Fruit fly (Drosophila melanogaster) whole organism, embryonic: ENCODE results near the gene Irbp18.
A peak's percentile ranks its signal among the peaks of the same experiment; 100 is the strongest.

Experiments used
- Awh ChIP-seq: fragments of 200-800 bp; sonication (Bioruptor generic); IDR thresholded peaks from 2 replicates; pipeline ENCODE4, ENCODE4 v1.3.6; 2022; ENCODE audit warnings: missing biosample characterization, missing genetic modification characterization
- CG10366 ChIP-seq: fragments of 200-800 bp; sonication (Bioruptor generic); IDR thresholded peaks from 2 replicates; pipeline ENCODE4 v1.3.6; 2022; ENCODE audit warnings: missing biosample characterization, missing genetic modification characterization
- CG14014 ChIP-seq: fragments of 200-800 bp; sonication (Bioruptor generic); IDR thresholded peaks from 2 replicates; pipeline ENCODE4 v1.3.6; 2022; ENCODE audit warnings: missing biosample characterization, missing genetic modification characterization
- CG14050 ChIP-seq: fragments of 200-800 bp; sonication (Bioruptor generic); IDR thresholded peaks from 3 replicates; pipeline ENCODE4 v1.3.6; 2022; ENCODE audit warnings: missing biosample characterization, missing genetic modification characterization
- CG1647 ChIP-seq: fragments of 200-800 bp; sonication (Bioruptor generic); optimal IDR thresholded peaks from 3 replicates; lab custom pipeline; 2016; ENCODE audit warnings: missing biosample characterization, missing genetic modification characterization
- CG17568 ChIP-seq: fragments of 200-800 bp; sonication (Bioruptor generic); optimal IDR thresholded peaks from 2 replicates; lab custom pipeline; 2018; ENCODE audit warnings: missing biosample characterization, mild to moderate bottlenecking, missing genetic modification characterization, moderate library complexity
- CG2875 ChIP-seq: fragments of 200-800 bp; sonication (Bioruptor generic); optimal IDR thresholded peaks from 2 replicates; lab custom pipeline; 2017; ENCODE audit warnings: missing biosample characterization, mild to moderate bottlenecking, missing genetic modification characterization, missing genetic modification reagents
- CG3726 ChIP-seq: fragments of 200-800 bp; sonication (Bioruptor generic); IDR thresholded peaks from 3 replicates; pipeline ENCODE4, ENCODE4 v1.3.6; 2022; ENCODE audit warnings: missing biosample characterization, missing genetic modification characterization
- CG4328 ChIP-seq: fragments of 200-800 bp; sonication (Bioruptor generic); optimal IDR thresholded peaks from 3 replicates; lab custom pipeline; 2017; ENCODE audit warnings: missing biosample characterization, missing genetic modification reagents, missing genetic modification characterization
- CG4404 ChIP-seq: fragments of 200-800 bp; sonication (Bioruptor generic); IDR thresholded peaks from 2 replicates; pipeline ENCODE4 v1.3.6; 2022; ENCODE audit warnings: missing biosample characterization, missing genetic modification characterization
- CG4424 ChIP-seq: fragments of 200-800 bp; sonication (Bioruptor generic); optimal IDR thresholded peaks from 3 replicates; lab custom pipeline; 2016; ENCODE audit warnings: missing biosample characterization, missing genetic modification characterization
- CG4707 ChIP-seq: fragments of 200-800 bp; sonication (Bioruptor generic); optimal IDR thresholded peaks from 2 replicates; lab custom pipeline; 2018; ENCODE audit warnings: missing biosample characterization, mild to moderate bottlenecking, missing genetic modification characterization, moderate library complexity
- CG6654 ChIP-seq: fragments of 200-800 bp; sonication (Bioruptor generic); optimal IDR thresholded peaks from 2 replicates; lab custom pipeline; 2017; ENCODE audit warnings: missing biosample characterization, mild to moderate bottlenecking, missing genetic modification characterization
- CG7556 ChIP-seq: fragments of 200-800 bp; sonication (Bioruptor generic); optimal IDR thresholded peaks from 2 replicates; lab custom pipeline; 2017; ENCODE audit warnings: missing biosample characterization, mild to moderate bottlenecking, missing genetic modification characterization
- CG7987 ChIP-seq: fragments of 200-800 bp; sonication (Bioruptor generic); optimal IDR thresholded peaks from 2 replicates; lab custom pipeline; 2018; ENCODE audit warnings: missing biosample characterization, mild to moderate bottlenecking, missing genetic modification characterization, moderate library complexity
- CG8478 ChIP-seq: fragments of >200 bp; optimal IDR thresholded peaks from 2 replicates; lab custom pipeline; 2018
- CG9817 ChIP-seq: fragments of 200-800 bp; sonication (Bioruptor generic); optimal IDR thresholded peaks from 2 replicates; lab custom pipeline; 2018; ENCODE audit warnings: missing biosample characterization, mild to moderate bottlenecking, missing genetic modification characterization, moderate library complexity
- CTCF ChIP-seq: fragments of 200-800 bp; sonication (Bioruptor generic); optimal IDR thresholded peaks from 2 replicates; lab custom pipeline; 2017; ENCODE audit warnings: missing biosample characterization, mild to moderate bottlenecking, missing genetic modification characterization, moderate library complexity
- Dip3 ChIP-seq: fragments of 200-800 bp; sonication (Bioruptor generic); optimal IDR thresholded peaks from 3 replicates; lab custom pipeline; 2016; ENCODE audit warnings: missing biosample characterization, missing genetic modification characterization
- Dp ChIP-seq: fragments of 200-800 bp; sonication (Bioruptor generic); optimal IDR thresholded peaks from 2 replicates; lab custom pipeline; 2018; ENCODE audit warnings: missing biosample characterization, mild to moderate bottlenecking, missing genetic modification characterization, moderate library complexity
- Eip74EF ChIP-seq, 2 experiments: fragments of 200-800 bp in 1 of 2; fragments of >200 bp in 1 of 2; sonication (Bioruptor generic) in 1 of 2; optimal IDR thresholded peaks; 2 replicates each; lab custom pipeline; 2017 to 2019; ENCODE audit warnings: missing biosample characterization in 2 of 2, missing genetic modification characterization in 2 of 2, mild to moderate bottlenecking in 1 of 2, moderate library complexity in 1 of 2
- Lim3 ChIP-seq: fragments of 200-800 bp; sonication (Bioruptor generic); IDR thresholded peaks from 2 replicates; pipeline ENCODE4 v1.3.6; 2022; ENCODE audit warnings: missing biosample characterization, missing genetic modification characterization
- Med ChIP-seq: fragments of 200-800 bp; sonication (Bioruptor generic); peaks from one replicate; lab custom pipeline; 2016; ENCODE audit warnings: missing biosample characterization, missing genetic modification characterization, mild to moderate bottlenecking, inconsistent platforms, moderate library complexity
- NC2α ChIP-seq: fragments of 200-800 bp; sonication (Bioruptor generic); optimal IDR thresholded peaks from 2 replicates; lab custom pipeline; 2016; ENCODE audit warnings: missing biosample characterization, missing genetic modification characterization
- NK7.1 ChIP-seq: fragments of 200-800 bp; sonication (Bioruptor generic); optimal IDR thresholded peaks from 3 replicates; lab custom pipeline; 2016; ENCODE audit warnings: missing biosample characterization, missing genetic modification characterization
- PHDP ChIP-seq: fragments of 200-800 bp; sonication (Bioruptor generic); optimal IDR thresholded peaks from 3 replicates; lab custom pipeline; 2018; ENCODE audit warnings: missing biosample characterization, mild to moderate bottlenecking, missing genetic modification characterization, moderate library complexity
- Pdp1 ChIP-seq, 2 experiments: fragments of 200-800 bp; sonication (Bioruptor generic); optimal IDR thresholded peaks; 3 replicates each; lab custom pipeline; 2016; ENCODE audit warnings: missing biosample characterization in 2 of 2, missing genetic modification characterization in 2 of 2, mild to moderate bottlenecking in 1 of 2, moderate library complexity in 1 of 2
- Scr ChIP-seq: fragments of 200-800 bp; sonication (Bioruptor generic); IDR thresholded peaks from 2 replicates; pipeline ENCODE4 v1.3.6; 2022; ENCODE audit warnings: missing biosample characterization, missing genetic modification characterization; ENCODE audit not compliant: partially characterized antibody
- Sox100B ChIP-seq: fragments of 200-800 bp; sonication (Bioruptor generic); optimal IDR thresholded peaks from 3 replicates; lab custom pipeline; 2018; ENCODE audit warnings: missing biosample characterization, mild to moderate bottlenecking, missing genetic modification characterization
- Sry-δ ChIP-seq: fragments of 200-800 bp; sonication (Bioruptor generic); optimal IDR thresholded peaks from 2 replicates; lab custom pipeline; 2016; ENCODE audit warnings: missing biosample characterization, missing genetic modification characterization
- Ssrp ChIP-seq: fragments of 200-800 bp; sonication (Bioruptor generic); optimal IDR thresholded peaks from 2 replicates; lab custom pipeline; 2018; ENCODE audit warnings: missing biosample characterization, mild to moderate bottlenecking, missing genetic modification characterization, moderate library complexity
- abd-A ChIP-seq: fragments of 200-800 bp; sonication (Bioruptor generic); optimal IDR thresholded peaks from 3 replicates; lab custom pipeline; 2019; ENCODE audit warnings: missing biosample characterization, mild to moderate bottlenecking, missing genetic modification characterization, moderate library complexity
- bigmax ChIP-seq: fragments of 200-800 bp; sonication (Bioruptor generic); optimal IDR thresholded peaks from 2 replicates; lab custom pipeline; 2018; ENCODE audit warnings: missing biosample characterization, mild to moderate bottlenecking, missing genetic modification characterization
- btn ChIP-seq: fragments of 200-800 bp; sonication (Bioruptor generic); optimal IDR thresholded peaks from 2 replicates; lab custom pipeline; 2016; ENCODE audit warnings: missing biosample characterization, missing genetic modification characterization
- cad ChIP-seq: fragments of >200 bp; optimal IDR thresholded peaks from 2 replicates; lab custom pipeline; 2017; ENCODE audit warnings: missing biosample characterization, missing genetic modification characterization
- crp ChIP-seq, 2 experiments: fragments of 200-800 bp; sonication (Bioruptor generic); optimal IDR thresholded peaks; 2 replicates in 1 of 2; 3 replicates in 1 of 2; lab custom pipeline; 2017; ENCODE audit warnings: missing biosample characterization in 2 of 2, missing genetic modification characterization in 2 of 2, mild to moderate bottlenecking in 1 of 2, moderate library complexity in 1 of 2
- gcm ChIP-seq: fragments of 200-800 bp; sonication (Bioruptor generic); optimal IDR thresholded peaks from 2 replicates; lab custom pipeline; 2019; ENCODE audit warnings: missing biosample characterization, mild to moderate bottlenecking, missing genetic modification characterization, moderate library complexity
- gsb-n ChIP-seq: fragments of 200-800 bp; sonication (Bioruptor generic); optimal IDR thresholded peaks from 3 replicates; lab custom pipeline; 2018; ENCODE audit warnings: missing biosample characterization, mild to moderate bottlenecking, missing genetic modification characterization
- ind ChIP-seq: fragments of 200-800 bp; sonication (Bioruptor generic); optimal IDR thresholded peaks from 3 replicates; lab custom pipeline; 2016; ENCODE audit warnings: missing biosample characterization, missing genetic modification characterization
- nau ChIP-seq: fragments of 200-800 bp; sonication (Bioruptor generic); optimal IDR thresholded peaks from 3 replicates; lab custom pipeline; 2017; ENCODE audit warnings: missing biosample characterization, mild to moderate bottlenecking, missing genetic modification characterization, missing genetic modification reagents
- nerfin-1 ChIP-seq: fragments of 200-800 bp; sonication (Bioruptor generic); optimal IDR thresholded peaks from 3 replicates; lab custom pipeline; 2019; ENCODE audit warnings: missing biosample characterization, mild to moderate bottlenecking, missing genetic modification characterization, moderate library complexity
- nmo ChIP-seq: fragments of 200-800 bp; sonication (Bioruptor generic); optimal IDR thresholded peaks from 2 replicates; lab custom pipeline; 2018; ENCODE audit warnings: missing biosample characterization, mild to moderate bottlenecking, missing genetic modification characterization, moderate library complexity
- p53 ChIP-seq: fragments of 200-800 bp; sonication (Bioruptor generic); optimal IDR thresholded peaks from 2 replicates; lab custom pipeline; 2016; ENCODE audit warnings: missing biosample characterization, missing genetic modification characterization
- pita ChIP-seq: fragments of 200-800 bp; sonication (Bioruptor generic); optimal IDR thresholded peaks from 2 replicates; lab custom pipeline; 2017; ENCODE audit warnings: missing biosample characterization, mild to moderate bottlenecking, missing genetic modification characterization
- pum ChIP-seq: fragments of 200-800 bp; sonication (Bioruptor generic); optimal IDR thresholded peaks from 2 replicates; lab custom pipeline; 2016; ENCODE audit warnings: missing biosample characterization, missing genetic modification characterization
- sd ChIP-seq: fragments of 200-800 bp; sonication (Bioruptor generic); optimal IDR thresholded peaks from 3 replicates; lab custom pipeline; 2018; ENCODE audit warnings: missing biosample characterization, mild to moderate bottlenecking, missing genetic modification characterization, moderate library complexity
- sens ChIP-seq: fragments of 200-800 bp; sonication (Bioruptor generic); peaks from one replicate; lab custom pipeline; 2016; ENCODE audit warnings: missing biosample characterization, missing genetic modification characterization
- sob ChIP-seq: fragments of 200-800 bp; sonication (Bioruptor generic); IDR thresholded peaks from 2 replicates; pipeline ENCODE4 v1.3.6; 2022; ENCODE audit warnings: missing biosample characterization, missing genetic modification characterization
- tup ChIP-seq: fragments of 200-800 bp; sonication (Bioruptor generic); optimal IDR thresholded peaks from 2 replicates; lab custom pipeline; 2016; ENCODE audit warnings: missing biosample characterization, mild to moderate bottlenecking, missing genetic modification characterization, moderate library complexity
- z ChIP-seq: fragments of 200-800 bp; sonication (Bioruptor generic); IDR thresholded peaks from 3 replicates; pipeline ENCODE4 v1.3.6; 2022; ENCODE audit warnings: missing biosample characterization, missing genetic modification characterization
- zen ChIP-seq: fragments of 200-800 bp; sonication (Bioruptor generic); optimal IDR thresholded peaks from 3 replicates; lab custom pipeline; 2018; ENCODE audit warnings: missing biosample characterization, mild to moderate bottlenecking, missing genetic modification characterization, moderate library complexity

Irbp18 gene

DNA sequence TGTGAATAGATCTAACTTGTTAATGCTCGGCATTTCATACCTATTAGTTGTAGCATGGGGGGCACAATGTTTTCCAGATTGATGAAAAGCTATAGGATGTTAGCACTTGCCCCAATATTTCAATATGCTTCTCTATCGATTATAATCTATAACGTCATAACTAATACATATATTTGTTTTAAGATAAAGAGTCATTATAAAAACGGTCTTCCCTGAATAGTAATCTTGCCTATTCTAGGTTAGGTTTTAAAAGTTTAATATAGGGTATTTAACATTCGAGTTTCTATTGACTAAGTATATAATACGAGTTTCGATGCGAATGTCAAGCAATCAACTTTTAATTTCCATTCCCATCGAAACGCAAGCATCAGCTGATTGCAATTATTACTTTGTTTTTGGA, 36.8 kb downstream of the Irbp18 start, which contains the start of the genes CG6321 and Blos2 (continued):
- TF ChIP-seq z (GFP tag; lab: Robert Waterston, UW): no peak
- peak; percentile 81 for TF ChIP-seq gcm
- no peak for TF ChIP-seq p53 (GFP tag; lab: Kevin White, UChicago)
- TF ChIP-seq CG4404: 0 out of 2 replicates have a peak, but pooled peaks have one; percentile 14
- peak; percentile 2 for TF ChIP-seq Sry-δ
- TF ChIP-seq CG7556 (GFP tag; lab: Kevin White, UChicago): peak; percentile 79
- TF ChIP-seq CG9817: peak; percentile 63
- peak; percentile 36 for TF ChIP-seq CG2875 (GFP tag; lab: Kevin White, UChicago)
- peak; percentile 46 for TF ChIP-seq CG10366 (GFP tag; lab: Robert Waterston, UW)
- TF ChIP-seq btn (GFP tag; lab: Kevin White, UChicago): no peak
- TF ChIP-seq crp (GFP tag; optimal IDR thresholded peaks at IDR 0.05; lab: Kevin White, UChicago): peak; percentile 30 to 84
- TF ChIP-seq cad (GFP tag; lab: Kevin White, UChicago): no peak
- TF ChIP-seq Scr (GFP tag; lab: Robert Waterston, UW): no peak
- no peak for TF ChIP-seq NC2α
- no peak for TF ChIP-seq pita (GFP tag; lab: Kevin White, UChicago)
- TF ChIP-seq Med (GFP tag; lab: Kevin White, UChicago): peak; percentile 93
- peak; percentile 78 for TF ChIP-seq CG17568
- TF ChIP-seq CG6654 (GFP tag; lab: Kevin White, UChicago): peak; percentile 21
- peak; percentile 73 for TF ChIP-seq CG4424 (GFP tag; lab: Kevin White, UChicago)
- peak; percentile 75 for TF ChIP-seq gsb-n
- TF ChIP-seq bigmax (GFP tag; lab: Kevin White, UChicago): peak; percentile 93
- no peak for TF ChIP-seq CG8478
- peak; percentile 16 for TF ChIP-seq CTCF (GFP tag; lab: Kevin White, UChicago)
- TF ChIP-seq sens: peak; percentile 93
- peak; percentile 49; the same call in 1 of the 3 replicates for TF ChIP-seq CG14050 (GFP tag; lab: Robert Waterston, UW)
- peak; percentile 52 for TF ChIP-seq CG4707 (GFP tag; lab: Kevin White, UChicago)
- TF ChIP-seq CG4328 (GFP tag; lab: Kevin White, UChicago): peak; percentile 57
- TF ChIP-seq sob: peak; percentile 76
- TF ChIP-seq Eip74EF (GFP tag; optimal IDR thresholded peaks at IDR 0.05; lab: Kevin White, UChicago): peak in 1 of 2 experiments; percentile 84
- TF ChIP-seq CG1647 (GFP tag; lab: Kevin White, UChicago): peak; percentile 3
- no peak for TF ChIP-seq tup
- peak; percentile 67 for TF ChIP-seq Ssrp
- TF ChIP-seq nmo (GFP tag; lab: Kevin White, UChicago): peak; percentile 85
- TF ChIP-seq NK7.1 (GFP tag; lab: Kevin White, UChicago): peak; percentile 25
- TF ChIP-seq PHDP: peak; percentile 89
- peak; percentile 46 for TF ChIP-seq Dip3
- TF ChIP-seq zen (tag; lab: Kevin White, UChicago): peak; percentile 82
- TF ChIP-seq pum: peak; percentile 42
- TF ChIP-seq CG7987 (GFP tag; lab: Kevin White, UChicago): peak; percentile 4
- TF ChIP-seq sd (tag; lab: Kevin White, UChicago): peak; percentile 67
- TF ChIP-seq ind (GFP tag; lab: Kevin White, UChicago): peak; percentile 75
- peak; percentile 74 for TF ChIP-seq Sox100B (GFP tag; lab: Kevin White, UChicago)
- TF ChIP-seq CG14014 (GFP tag; lab: Robert Waterston, UW): peak; percentile 51
- peak; percentile 63 for TF ChIP-seq nau (GFP tag; lab: Kevin White, UChicago)
- peak; percentile 50 for TF ChIP-seq Dp (GFP tag; lab: Kevin White, UChicago)
- TF ChIP-seq Awh (GFP tag; lab: Robert Waterston, UW): no peak; the same call in 1 of the 2 replicates
- TF ChIP-seq abd-A (tag; lab: Kevin White, UChicago): no peak
- peak; percentile 74 for TF ChIP-seq nerfin-1 (tag; lab: Kevin White, UChicago)
- TF ChIP-seq Pdp1 (GFP tag; optimal IDR thresholded peaks at IDR 0.05; lab: Kevin White, UChicago): peak; percentile 30 to 65
- TF ChIP-seq Lim3 (GFP tag; lab: Robert Waterston, UW): no peak
- TF ChIP-seq CG3726 (GFP tag; lab: Robert Waterston, UW): no peak
